Worm (Caenorhabditis elegans): ENCODE measurements around the gene tsr-1.

ce11 chrII:2436757-2437156 lies 36.4 kb downstream of the tsr-1 start:
- TF ChIP-seq him-1 (tag; optimal IDR thresholded peaks at IDR 0.05) (no peak), dao-5 (tag; optimal IDR thresholded peaks at IDR 0.05) (no peak)

All from whole organism, L4/young adult.